Worm (Caenorhabditis elegans): Measurements from ENCODE around the gene F57G12.1.

DNA sequence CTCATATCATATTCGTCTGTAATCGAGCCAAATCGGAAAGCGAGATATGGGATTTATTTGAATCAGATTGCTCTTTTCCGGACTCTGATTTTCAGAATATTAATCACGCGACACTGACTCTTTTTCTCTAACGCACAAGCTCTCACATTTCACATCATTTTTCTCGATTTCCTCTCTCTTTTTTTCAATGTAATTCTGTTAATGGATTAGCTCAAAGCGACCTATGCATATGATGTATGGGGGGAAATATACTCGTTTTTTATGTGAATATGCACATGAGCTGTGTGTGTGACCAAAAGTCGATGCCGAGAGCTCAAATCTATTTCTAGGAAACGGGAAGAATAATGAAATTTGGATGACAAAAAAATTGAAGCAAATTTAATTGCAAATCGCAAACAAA, 29.1 kb upstream of the F57G12.1 start:
- TF ChIP-seq skn-1 (tag; optimal IDR thresholded peaks at IDR 0.05): no peak
- no peak for TF ChIP-seq zag-1 (tag; optimal IDR thresholded peaks at IDR 0.05)
- no peak for TF ChIP-seq snpc-4 (tag; optimal IDR thresholded peaks at IDR 0.05)
- no peak for TF ChIP-seq nhr-11 (tag; optimal IDR thresholded peaks at IDR 0.05)
- TF ChIP-seq egl-27 (tag; optimal IDR thresholded peaks at IDR 0.05): no peak
- no peak for TF ChIP-seq nhr-12 (tag; optimal IDR thresholded peaks at IDR 0.05)
- TF ChIP-seq nhr-23 (tag; optimal IDR thresholded peaks at IDR 0.05): no peak
- no peak for TF ChIP-seq nhr-237 (tag; optimal IDR thresholded peaks at IDR 0.05)
- no peak for TF ChIP-seq ceh-82 (tag; optimal IDR thresholded peaks at IDR 0.05)
- TF ChIP-seq nhr-129 (tag; optimal IDR thresholded peaks at IDR 0.05): peak; percentile 37
- TF ChIP-seq nhr-77 (tag; optimal IDR thresholded peaks at IDR 0.05): no peak
- no peak for TF ChIP-seq nhr-10 (tag; optimal IDR thresholded peaks at IDR 0.05)
